Worm (Caenorhabditis elegans): ENCODE measurements around the gene srw-118.

srw-118 gene

ce11 chrV:2938497-2938896 is 41.4 kb downstream of the srw-118 start, which contains the start of gene srw-141 (continued):
- no peak for TF ChIP-seq hlh-8 (tag; optimal IDR thresholded peaks at IDR 0.05)

ce11 chrV:2934075-2934474 is 45.8 kb downstream of the srw-118 start, which contains the start of gene srh-247:
TSS of gene srh-247 (minus strand) at chrV:2934175.
- no peak for TF ChIP-seq gmeb-2 (tag; optimal IDR thresholded peaks at IDR 0.05)
- TF ChIP-seq hlh-6 (tag; optimal IDR thresholded peaks at IDR 0.05): no peak
- TF ChIP-seq hlh-8 (tag; optimal IDR thresholded peaks at IDR 0.05): no peak
- no peak for TF ChIP-seq rnt-1 (tag; optimal IDR thresholded peaks at IDR 0.05)
- TF ChIP-seq pag-3 (tag; optimal IDR thresholded peaks at IDR 0.05; ENCODE audit: borderline replicate concordance): no peak
- no peak for TF ChIP-seq ceh-2 (tag; optimal IDR thresholded peaks at IDR 0.05)
- no peak for TF ChIP-seq unc-3 (GFP tag; conservative IDR thresholded peaks at IDR 0.05)
- TF ChIP-seq unc-3 (tag; optimal IDR thresholded peaks at IDR 0.05): no peak
- no peak for TF ChIP-seq F13H6.1 (tag; optimal IDR thresholded peaks at IDR 0.05)
- TF ChIP-seq odd-2 (tag; optimal IDR thresholded peaks at IDR 0.05): no peak
- no peak for TF ChIP-seq pqm-1 (tag; optimal IDR thresholded peaks at IDR 0.05)
- TF ChIP-seq fkh-6 (tag; optimal IDR thresholded peaks at IDR 0.05): no peak
- no peak for TF ChIP-seq ets-4 (tag; optimal IDR thresholded peaks at IDR 0.05)
- no peak for TF ChIP-seq elt-2 (tag; optimal IDR thresholded peaks at IDR 0.05)
- TF ChIP-seq ceh-24 (tag; optimal IDR thresholded peaks at IDR 0.05): no peak
- no peak for TF ChIP-seq sox-4 (tag; optimal IDR thresholded peaks at IDR 0.05)
- no peak for TF ChIP-seq unc-86 (tag; optimal IDR thresholded peaks at IDR 0.05)

DNA sequence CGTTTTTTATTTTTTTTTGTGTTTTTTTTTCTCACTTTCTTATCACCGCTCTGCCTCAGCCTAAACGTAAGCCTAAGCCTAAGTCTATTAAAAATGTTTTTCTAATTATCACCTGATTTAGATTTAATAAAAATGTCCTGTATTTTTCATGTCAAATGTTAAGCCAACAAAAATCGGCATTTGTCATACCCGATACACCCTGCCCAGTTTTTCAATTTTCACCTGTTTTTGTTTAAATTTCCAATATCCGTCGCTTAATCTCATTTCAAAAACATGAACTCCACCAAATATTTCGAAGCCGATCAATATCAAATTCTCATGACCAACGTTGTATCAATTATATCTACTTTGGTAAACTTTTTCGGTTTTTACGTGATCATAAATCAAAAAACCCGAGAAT is 48.6 kb downstream of the srw-118 start, which contains the start of gene C31B8.1:
Gene C31B8.1 (plus strand): TSS at position 301 of the 400 bp plus-strand sequence.
- TF ChIP-seq madf-2 (tag; optimal IDR thresholded peaks at IDR 0.05) (no peak), pax-1 (tag; optimal IDR thresholded peaks at IDR 0.05) (no peak), elt-2 (tag; optimal IDR thresholded peaks at IDR 0.05) (no peak), ceh-24 (tag; optimal IDR thresholded peaks at IDR 0.05) (no peak), ceh-34 (tag; optimal IDR thresholded peaks at IDR 0.05) (no peak), K09A11.1 (tag; optimal IDR thresholded peaks at IDR 0.05; ENCODE audit: insufficient read depth) (no peak), mec-3 (tag; optimal IDR thresholded peaks at IDR 0.05; ENCODE audit: borderline replicate concordance) (no peak), hlh-6 (tag; optimal IDR thresholded peaks at IDR 0.05) (no peak), npax-4 (tag; optimal IDR thresholded peaks at IDR 0.05) (no peak), unc-55 (GFP tag; optimal IDR thresholded peaks at IDR 0.05) (no peak), rnt-1 (tag; optimal IDR thresholded peaks at IDR 0.05) (no peak), pha-2 (tag; optimal IDR thresholded peaks at IDR 0.05) (no peak), C38D4.7 (GFP tag; optimal IDR thresholded peaks at IDR 0.05) (no peak), ttx-3 (tag; optimal IDR thresholded peaks at IDR 0.05) (no peak)

ce11 chrV:2929753-2930152 is 50.1 kb downstream of the srw-118 start, which contains the start of gene C31B8.16:
TSS of gene C31B8.16 (plus strand) at chrV:2930053.
- TF ChIP-seq dmd-4 (tag; optimal IDR thresholded peaks at IDR 0.05; ENCODE audit: borderline replicate concordance) (no peak), sdc-2 (tag; optimal IDR thresholded peaks at IDR 0.05) (no peak), syd-9 (tag; optimal IDR thresholded peaks at IDR 0.05) (no peak), ceh-14 (tag; optimal IDR thresholded peaks at IDR 0.05) (no peak)

Data from whole organism, late embryonic.